Worm (Caenorhabditis elegans): ENCODE data around the gene srx-120.

- TF ChIP-seq lin-39 (tag; optimal IDR thresholded peaks at IDR 0.05) (no peak), ZK546.5 (tag; optimal IDR thresholded peaks at IDR 0.05) (no peak), nhr-28 (tag; optimal IDR thresholded peaks at IDR 0.05) (no peak), nhr-25 (tag; optimal IDR thresholded peaks at IDR 0.05) (no peak), ceh-16 (tag; optimal IDR thresholded peaks at IDR 0.05) (no peak), sea-2 (GFP tag; optimal IDR thresholded peaks at IDR 0.05) (no peak)
These were observed 8.3 kb downstream of the srx-120 start for ce11 chrII:12539395-12539794.
